Worm (Caenorhabditis elegans) whole organism, midembryonic: Measurements from ENCODE around the gene cnc-4.

Experiments
- cog-1 ChIP-seq: sonication (generic microtip); optimal IDR thresholded peaks from 2 replicates; lab custom pipeline; 2016; ENCODE audit warnings: missing genetic modification characterization, missing compliant biosample characterization
- flt-1 ChIP-seq: fragments of 200-800 bp; sonication (Bioruptor generic); IDR thresholded peaks from 2 replicates; pipeline ENCODE4 v1.3.6; 2022; ENCODE audit warnings: missing genetic modification characterization, missing compliant biosample characterization
- klf-2 ChIP-seq: fragments of 200-800 bp; sonication (Bioruptor generic); conservative IDR thresholded peaks from 2 replicates; pipeline ENCODE4 v1.3.6; 2022; ENCODE audit warnings: missing genetic modification reagents, missing genetic modification characterization, missing compliant biosample characterization
- ztf-23 ChIP-seq: fragments of 200-800 bp; sonication (Bioruptor generic); IDR thresholded peaks from 2 replicates; pipeline ENCODE4 v1.3.6; 2022; ENCODE audit warnings: missing genetic modification reagents, missing genetic modification characterization, missing compliant biosample characterization
- ztf-29 ChIP-seq: fragments of 200-800 bp; sonication (Bioruptor generic); IDR thresholded peaks from 2 replicates; pipeline ENCODE4 v1.3.6; 2022; ENCODE audit warnings: missing genetic modification reagents, missing genetic modification characterization, missing compliant biosample characterization

ce11 chrV:1476841-1477240 is 29.8 kb downstream of the cnc-4 start:
- TF ChIP-seq klf-2 (GFP tag; lab: Robert Waterston, UW) (no peak), ztf-23 (GFP tag; lab: Robert Waterston, UW) (no peak), cog-1 (tag; lab: Kevin White, UChicago) (no peak), ztf-29 (GFP tag; lab: Robert Waterston, UW) (no peak), flt-1 (GFP tag; lab: Robert Waterston, UW) (no peak)
